Worm (Caenorhabditis elegans) whole organism, L2 larva: Measurements from ENCODE around the gene C34F6.9.

Experiments
- C34F6.9 ChIP-seq: fragments of 150-350 bp; optimal IDR thresholded peaks from 2 replicates; lab custom pipeline; 2014; ENCODE audit warnings: missing biosample characterization, missing genetic modification characterization
- R02D3.7 ChIP-seq: fragments of 150-350 bp; optimal IDR thresholded peaks from 2 replicates; lab custom pipeline; 2014; ENCODE audit warnings: missing biosample characterization, missing genetic modification characterization
- ZK546.5 ChIP-seq: sonication (generic microtip); optimal IDR thresholded peaks from 2 replicates; lab custom pipeline; 2017; ENCODE audit warnings: missing biosample characterization, missing genetic modification characterization
- alr-1 ChIP-seq: fragments of 150-350 bp; optimal IDR thresholded peaks from 2 replicates; lab custom pipeline; 2014; ENCODE audit warnings: missing biosample characterization, missing genetic modification characterization
- ama-1 ChIP-seq: fragments of 150-350 bp; optimal IDR thresholded peaks from 2 replicates; lab custom pipeline; 2018; ENCODE audit warnings: inconsistent platforms
- blmp-1 ChIP-seq: sonication (generic microtip); optimal IDR thresholded peaks from 2 replicates; lab custom pipeline; 2017; ENCODE audit warnings: missing genetic modification characterization, mild to moderate bottlenecking, missing compliant biosample characterization, antibody characterized with exemption, moderate library complexity; ENCODE audit not compliant: insufficient read depth
- ceh-16 ChIP-seq: fragments of 150-350 bp; optimal IDR thresholded peaks from 2 replicates; lab custom pipeline; 2014; ENCODE audit warnings: missing biosample characterization, missing genetic modification characterization
- crh-2 ChIP-seq: sonication (generic microtip); optimal IDR thresholded peaks from 2 replicates; lab custom pipeline; 2017; ENCODE audit warnings: missing biosample characterization, missing genetic modification characterization
- dmd-4 ChIP-seq: sonication (generic microtip); optimal IDR thresholded peaks from 2 replicates; lab custom pipeline; 2017; ENCODE audit warnings: missing biosample characterization, missing genetic modification characterization
- egl-27 ChIP-seq: sonication (generic microtip); optimal IDR thresholded peaks from 3 replicates; lab custom pipeline; 2017; ENCODE audit warnings: missing biosample characterization, missing genetic modification reagents, missing genetic modification characterization
- fos-1 ChIP-seq: fragments of 150-350 bp; optimal IDR thresholded peaks from 2 replicates; lab custom pipeline; 2014; ENCODE audit warnings: missing biosample characterization, missing genetic modification characterization
- gmeb-1 ChIP-seq: fragments of 150-350 bp; optimal IDR thresholded peaks from 2 replicates; lab custom pipeline; 2014; ENCODE audit warnings: missing biosample characterization, missing genetic modification characterization
- lin-11 ChIP-seq: fragments of 150-350 bp; sonication (generic microtip); optimal IDR thresholded peaks from 2 replicates; lab custom pipeline; 2014; ENCODE audit warnings: missing biosample characterization, missing genetic modification characterization, inconsistent platforms, mixed read lengths
- lin-39 ChIP-seq: fragments of 150-350 bp; optimal IDR thresholded peaks from 2 replicates; lab custom pipeline; 2014; ENCODE audit warnings: missing biosample characterization, missing genetic modification reagents, missing genetic modification characterization
- lsy-2 ChIP-seq, 2 experiments: fragments of 150-350 bp in 1 of 2; sonication (generic microtip) in 1 of 2; optimal IDR thresholded peaks; 2 replicates each; lab custom pipeline; 2014 to 2017; ENCODE audit warnings: missing biosample characterization in 2 of 2, missing genetic modification characterization in 2 of 2
- mab-5 ChIP-seq: fragments of 150-350 bp; optimal IDR thresholded peaks from 2 replicates; lab custom pipeline; 2014; ENCODE audit warnings: missing biosample characterization, missing genetic modification characterization
- mdl-1 ChIP-seq, 2 experiments: fragments of 150-350 bp in 1 of 2; sonication (generic microtip) in 1 of 2; optimal IDR thresholded peaks; 2 replicates each; lab custom pipeline; 2017; ENCODE audit warnings: missing biosample characterization in 2 of 2, missing genetic modification characterization in 2 of 2
- nhr-10 ChIP-seq: sonication (generic microtip); optimal IDR thresholded peaks from 2 replicates; lab custom pipeline; 2017; ENCODE audit warnings: missing biosample characterization, missing genetic modification characterization
- nhr-11 ChIP-seq: fragments of 150-350 bp; optimal IDR thresholded peaks from 2 replicates; lab custom pipeline; 2014; ENCODE audit warnings: missing biosample characterization, missing genetic modification characterization
- nhr-12 ChIP-seq: fragments of 150-350 bp; optimal IDR thresholded peaks from 2 replicates; lab custom pipeline; 2014; ENCODE audit warnings: missing biosample characterization, missing genetic modification characterization
- nhr-129 ChIP-seq: fragments of 150-350 bp; optimal IDR thresholded peaks from 2 replicates; lab custom pipeline; 2014; ENCODE audit warnings: missing biosample characterization, missing genetic modification characterization
- nhr-21 ChIP-seq: fragments of 150-350 bp; optimal IDR thresholded peaks from 2 replicates; lab custom pipeline; 2014; ENCODE audit warnings: missing biosample characterization, missing genetic modification characterization
- nhr-237 ChIP-seq: fragments of 150-350 bp; optimal IDR thresholded peaks from 2 replicates; lab custom pipeline; 2014; ENCODE audit warnings: missing biosample characterization, missing genetic modification characterization
- nhr-25 ChIP-seq: fragments of 150-350 bp; sonication (generic microtip); optimal IDR thresholded peaks from 3 replicates; lab custom pipeline; 2014; ENCODE audit warnings: missing biosample characterization, missing genetic modification characterization
- nhr-6 ChIP-seq: fragments of 150-350 bp; optimal IDR thresholded peaks from 2 replicates; lab custom pipeline; 2014; ENCODE audit warnings: missing biosample characterization, missing genetic modification characterization
- nhr-77 ChIP-seq: fragments of 150-350 bp; optimal IDR thresholded peaks from 2 replicates; lab custom pipeline; 2014; ENCODE audit warnings: missing biosample characterization, missing genetic modification characterization
- sem-4 ChIP-seq: fragments of 150-350 bp; optimal IDR thresholded peaks from 2 replicates; lab custom pipeline; 2014; ENCODE audit warnings: missing biosample characterization, missing genetic modification reagents, missing genetic modification characterization
- sma-3 ChIP-seq: sonication (generic microtip); optimal IDR thresholded peaks from 2 replicates; lab custom pipeline; 2016; ENCODE audit warnings: missing genetic modification reagents, missing genetic modification characterization, missing compliant biosample characterization
- sma-9 ChIP-seq, 2 experiments: fragments of 150-350 bp in 1 of 2; sonication (generic microtip) in 1 of 2; optimal IDR thresholded peaks; 2 replicates each; lab custom pipeline; 2014 to 2016; ENCODE audit warnings: missing genetic modification characterization in 2 of 2, mild to moderate bottlenecking in 1 of 2, missing biosample characterization in 1 of 2, missing compliant biosample characterization in 1 of 2, missing genetic modification reagents in 1 of 2, moderate library complexity in 1 of 2
- snpc-4 ChIP-seq: fragments of 150-350 bp; optimal IDR thresholded peaks from 2 replicates; lab custom pipeline; 2014; ENCODE audit warnings: missing biosample characterization, missing genetic modification characterization
- unc-39 ChIP-seq: fragments of 150-350 bp; optimal IDR thresholded peaks from 2 replicates; lab custom pipeline; 2014; ENCODE audit warnings: missing biosample characterization, missing genetic modification characterization
- unc-55 ChIP-seq: fragments of 150-350 bp; sonication (generic microtip); optimal IDR thresholded peaks from 3 replicates; lab custom pipeline; 2014; ENCODE audit warnings: missing biosample characterization, missing genetic modification reagents, missing genetic modification characterization
- unc-62 ChIP-seq: fragments of 150-350 bp; optimal IDR thresholded peaks from 2 replicates; lab custom pipeline; 2014; ENCODE audit warnings: missing biosample characterization, missing genetic modification reagents, missing genetic modification characterization
- zag-1 ChIP-seq: fragments of 150-350 bp; optimal IDR thresholded peaks from 2 replicates; lab custom pipeline; 2014; ENCODE audit warnings: missing biosample characterization, missing genetic modification characterization
- ztf-1 ChIP-seq: fragments of 200-800 bp; sonication (Bioruptor generic); conservative IDR thresholded peaks from 2 replicates; pipeline ENCODE4 v1.3.6; 2022; ENCODE audit warnings: missing genetic modification characterization, missing compliant biosample characterization
- ztf-11 ChIP-seq: sonication (generic microtip); optimal IDR thresholded peaks from 2 replicates; lab custom pipeline; 2017; ENCODE audit warnings: missing biosample characterization, missing genetic modification characterization

Gene C34F6.9

ce11 chrX:11222597-11223218 is at the start of gene C34F6.9:
Gene C34F6.9, minus strand, starts transcription at chrX:11222647.
- no peak for TF ChIP-seq snpc-4 (tag; lab: Kevin White, UChicago)
- no peak for TF ChIP-seq alr-1
- TF ChIP-seq crh-2: peak; percentile 6
- TF ChIP-seq unc-55 (GFP tag; lab: Kevin White, UChicago): peak; percentile 21
- TF ChIP-seq unc-62 (GFP tag; lab: Kevin White, UChicago): no peak

- TF ChIP-seq unc-62 (GFP tag; lab: Kevin White, UChicago) (no peak), gmeb-1 (tag; lab: Kevin White, UChicago) (no peak), fos-1 (tag; lab: Kevin White, UChicago) (no peak), unc-55 (GFP tag; lab: Kevin White, UChicago) (no peak), ztf-1 (GFP tag; lab: Robert Waterston, UW) (no peak), R02D3.7 (no peak)
Observed at ce11 chrX:11270882-11271281, 48.4 kb upstream of the C34F6.9 start, which contains the start of gene ifa-1. Gene ifa-1, plus strand, starts transcription at chrX:11271182.

ce11 chrX:11268970-11269369 is 46.5 kb upstream of the C34F6.9 start, which contains the start of gene C03A3.3:
Gene C03A3.3, minus strand, starts transcription at chrX:11269070.
- TF ChIP-seq C34F6.9 (no peak), dmd-4 (tag; lab: Kevin White, UChicago) (no peak), nhr-21 (tag; lab: Kevin White, UChicago) (no peak), ZK546.5 (tag; lab: Kevin White, UChicago) (no peak), egl-27 (tag; lab: Kevin White, UChicago) (no peak), unc-55 (GFP tag; lab: Kevin White, UChicago) (peak; percentile 31)

DNA sequence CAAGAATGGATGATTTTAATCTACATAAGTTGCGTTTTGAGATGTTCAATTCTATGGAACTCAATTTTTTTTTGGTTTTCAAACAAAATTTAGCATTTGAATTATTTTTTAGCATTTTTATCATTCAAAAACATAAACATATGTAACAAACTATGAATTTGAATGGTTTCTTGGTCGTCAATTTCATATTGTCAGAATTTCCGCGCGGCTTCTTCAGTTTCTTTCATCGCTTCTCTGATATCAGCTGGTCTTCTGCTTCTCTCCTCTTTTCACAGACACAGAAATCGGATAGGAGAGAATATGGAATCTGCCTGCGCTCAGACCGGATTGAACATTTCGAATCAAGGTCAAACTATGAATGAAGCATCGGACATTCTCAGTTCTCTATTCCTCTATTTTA is 44.3 kb upstream of the C34F6.9 start, which contains the start of gene C03A3.9:
Gene C03A3.9 (plus strand): TSS at position 301 of the 400 bp plus-strand sequence.
- TF ChIP-seq gmeb-1 (tag; lab: Kevin White, UChicago) (no peak), blmp-1 (tag; lab: Kevin White, UChicago) (no peak), ztf-1 (GFP tag; lab: Robert Waterston, UW) (no peak), nhr-11 (no peak), mdl-1 (tag; optimal IDR thresholded peaks at IDR 0.05; lab: Kevin White, UChicago) (no peak), sem-4 (tag; lab: Kevin White, UChicago) (no peak), crh-2 (no peak), nhr-6 (tag; lab: Kevin White, UChicago) (no peak), nhr-25 (tag; lab: Kevin White, UChicago) (no peak), sma-3 (no peak)

DNA sequence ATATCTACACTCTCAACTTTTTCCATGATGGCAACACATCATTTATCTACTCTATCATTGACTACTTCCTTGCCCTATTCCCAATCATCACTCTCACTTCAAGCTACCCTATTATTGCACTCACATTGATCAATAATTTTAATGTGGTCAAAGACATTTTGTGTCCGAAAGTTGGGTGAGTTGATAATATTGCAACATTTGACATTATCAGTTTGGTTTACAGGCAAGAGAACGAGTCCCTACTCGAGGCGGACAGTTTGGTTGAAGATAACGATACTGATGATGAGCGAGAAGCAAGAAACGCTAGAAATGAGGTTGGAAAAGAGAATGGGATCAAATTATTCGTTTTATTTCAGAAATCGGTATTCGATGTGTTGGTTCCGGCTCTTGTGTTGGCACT is 42.3 kb upstream of the C34F6.9 start:
- TF ChIP-seq nhr-21 (tag; lab: Kevin White, UChicago) (no peak), ZK546.5 (tag; lab: Kevin White, UChicago) (no peak), mab-5 (tag; lab: Kevin White, UChicago) (no peak), lsy-2 (tag; optimal IDR thresholded peaks at IDR 0.05; lab: Kevin White, UChicago) (no peak), zag-1 (tag; lab: Kevin White, UChicago) (no peak), sma-9 (GFP tag; optimal IDR thresholded peaks at IDR 0.05; lab: Kevin White, UChicago) (no peak), sma-9 (tag; optimal IDR thresholded peaks at IDR 0.05; lab: Kevin White, UChicago) (no peak), fos-1 (tag; lab: Kevin White, UChicago) (peak; percentile 93), nhr-25 (tag; lab: Kevin White, UChicago) (no peak)

DNA sequence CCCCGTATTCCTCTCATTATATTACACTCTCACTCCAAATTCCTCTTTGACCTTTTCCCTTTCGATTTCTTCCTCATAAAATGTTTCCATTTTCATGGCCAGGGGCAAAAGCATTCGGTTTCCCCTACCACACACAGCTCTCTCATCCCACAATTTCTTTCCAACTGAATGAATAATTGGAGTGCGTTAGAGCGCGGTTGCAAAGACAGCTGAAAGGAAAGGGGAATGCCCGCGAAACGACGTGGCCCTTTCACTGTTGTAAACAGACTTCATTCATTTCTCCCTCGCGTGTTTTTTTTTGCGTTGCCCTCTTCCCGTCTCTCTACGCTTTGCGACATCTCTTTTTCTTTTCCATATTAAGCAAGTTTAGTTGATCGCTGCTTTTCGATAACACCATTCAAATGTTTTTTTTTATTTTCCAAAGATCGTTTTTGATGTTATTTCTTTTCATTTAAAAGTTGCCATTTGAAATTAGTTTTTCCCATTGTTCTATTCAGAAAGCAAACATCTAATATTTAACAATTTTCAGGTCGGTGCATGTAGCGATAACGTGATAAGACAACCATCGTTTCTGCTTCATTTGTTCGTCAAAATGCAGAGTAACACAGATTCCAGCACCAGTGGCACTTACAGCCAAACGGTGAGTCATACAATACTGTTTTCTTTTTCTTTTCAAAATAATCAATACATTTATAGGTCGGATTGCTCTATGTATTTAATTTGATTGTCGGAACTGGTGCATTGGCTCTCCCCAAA is 40.0 kb upstream of the C34F6.9 start, which contains the start of gene C03A3.2:
Gene C03A3.2 (plus strand): TSS at position 530 of the 756 bp plus-strand sequence.
- TF ChIP-seq ama-1 (lab: Kevin White, UChicago) (no peak), unc-39 (tag; lab: Kevin White, UChicago) (no peak), lsy-2 (tag; optimal IDR thresholded peaks at IDR 0.05; lab: Kevin White, UChicago) (peak in 1 of 2 experiments; percentile 74), sma-3 (no peak), unc-55 (GFP tag; lab: Kevin White, UChicago) (peak; percentile 82), nhr-237 (tag; lab: Kevin White, UChicago) (no peak), unc-62 (GFP tag; lab: Kevin White, UChicago) (no peak), nhr-12 (no peak), blmp-1 (tag; lab: Kevin White, UChicago) (peak; percentile 58), egl-27 (tag; lab: Kevin White, UChicago) (peak; percentile 35), dmd-4 (tag; lab: Kevin White, UChicago) (no peak), ztf-1 (GFP tag; lab: Robert Waterston, UW) (no peak), gmeb-1 (tag; lab: Kevin White, UChicago) (no peak), nhr-77 (tag; lab: Kevin White, UChicago) (no peak), nhr-21 (tag; lab: Kevin White, UChicago) (no peak), ZK546.5 (tag; lab: Kevin White, UChicago) (no peak), lin-11 (tag; lab: Kevin White, UChicago) (peak; percentile 80), sem-4 (tag; lab: Kevin White, UChicago) (peak; percentile 49), ztf-11 (tag; lab: Kevin White, UChicago) (no peak), nhr-10 (tag; lab: Kevin White, UChicago) (no peak), lin-39 (tag; lab: Kevin White, UChicago) (no peak), nhr-25 (tag; lab: Kevin White, UChicago) (peak; percentile 75), ceh-16 (peak; percentile 39), nhr-129 (tag; lab: Kevin White, UChicago) (peak; percentile 88), zag-1 (tag; lab: Kevin White, UChicago) (peak; percentile 75), sma-9 (GFP tag; optimal IDR thresholded peaks at IDR 0.05; lab: Kevin White, UChicago) (peak; percentile 66), sma-9 (tag; optimal IDR thresholded peaks at IDR 0.05; lab: Kevin White, UChicago) (no peak), alr-1 (no peak)
